Worm (Caenorhabditis elegans) whole organism, L1 larva: Measurements from ENCODE around the gene F46C5.9.

ENCODE experiments used
- F16B12.6 ChIP-seq: fragments of 150-350 bp; optimal IDR thresholded peaks from 2 replicates; lab custom pipeline; 2014; ENCODE audit warnings: missing biosample characterization, missing genetic modification characterization
- ceh-82 ChIP-seq, 3 experiments: fragments of 150-350 bp in 1 of 3; sonication (generic microtip) in 2 of 3; optimal IDR thresholded peaks; 2 replicates each; lab custom pipeline; 2014 to 2017; ENCODE audit warnings: missing biosample characterization in 3 of 3, missing genetic modification characterization in 3 of 3
- ces-1 ChIP-seq: fragments of 150-350 bp; optimal IDR thresholded peaks from 2 replicates; lab custom pipeline; 2014; ENCODE audit warnings: missing biosample characterization, missing genetic modification reagents, missing genetic modification characterization
- egl-13 ChIP-seq: sonication (generic microtip); optimal IDR thresholded peaks from 2 replicates; lab custom pipeline; 2016; ENCODE audit warnings: missing genotype, missing genetic modification reagents, missing genetic modification characterization, missing compliant biosample characterization
- fos-1 ChIP-seq: fragments of 150-350 bp; optimal IDR thresholded peaks from 2 replicates; lab custom pipeline; 2014; ENCODE audit warnings: missing biosample characterization, missing genetic modification characterization
- lin-13 ChIP-seq: fragments of 150-350 bp; optimal IDR thresholded peaks from 2 replicates; lab custom pipeline; 2014; ENCODE audit warnings: missing biosample characterization, missing genetic modification reagents, missing genetic modification characterization
- lsy-2 ChIP-seq, 2 experiments: fragments of 150-350 bp; optimal IDR thresholded peaks; 2 replicates each; lab custom pipeline; 2014; ENCODE audit warnings: missing biosample characterization in 2 of 2, missing genetic modification characterization in 2 of 2
- pag-3 ChIP-seq: sonication (generic microtip); optimal IDR thresholded peaks from 2 replicates; lab custom pipeline; 2017; ENCODE audit warnings: missing genetic modification characterization, mild to moderate bottlenecking, missing compliant biosample characterization, antibody characterized with exemption, borderline replicate concordance; ENCODE audit not compliant: insufficient read depth
- pqm-1 ChIP-seq: sonication (generic microtip); optimal IDR thresholded peaks from 3 replicates; lab custom pipeline; 2017; ENCODE audit warnings: missing biosample characterization, missing genetic modification characterization
- tlp-1 ChIP-seq: fragments of 150-350 bp; optimal IDR thresholded peaks from 2 replicates; lab custom pipeline; 2014; ENCODE audit warnings: missing biosample characterization, missing genetic modification characterization
- unc-86 ChIP-seq: sonication (generic microtip); optimal IDR thresholded peaks from 2 replicates; lab custom pipeline; 2016; ENCODE audit warnings: missing genetic modification characterization, missing compliant biosample characterization

- TF ChIP-seq pag-3 (tag; lab: Kevin White, UChicago) (no peak), tlp-1 (tag; lab: Kevin White, UChicago) (no peak), lin-13 (GFP tag; lab: Kevin White, UChicago) (no peak), ceh-82 (tag; optimal IDR thresholded peaks at IDR 0.05; lab: Kevin White, UChicago) (no peak), lsy-2 (tag; optimal IDR thresholded peaks at IDR 0.05; lab: Kevin White, UChicago) (no peak), unc-86 (tag; lab: Kevin White, UChicago) (no peak), pqm-1 (tag; lab: Kevin White, UChicago) (no peak), ces-1 (no peak), fos-1 (tag; lab: Kevin White, UChicago) (no peak), F16B12.6 (tag; lab: Kevin White, UChicago) (no peak), egl-13 (no peak)
Observed at ce11 chrII:8776504-8776903, 34.0 kb downstream of the F46C5.9 start.
